Worm (Caenorhabditis elegans) whole organism, L1 larva: ENCODE results near the gene F48E3.9.

Source experiments
- C16A3.4 ChIP-seq: fragments of 150-350 bp; optimal IDR thresholded peaks from 2 replicates; lab custom pipeline; 2014; ENCODE audit warnings: missing biosample characterization, missing genetic modification characterization
- egl-13 ChIP-seq: sonication (generic microtip); optimal IDR thresholded peaks from 2 replicates; lab custom pipeline; 2016; ENCODE audit warnings: missing genotype, missing genetic modification reagents, missing genetic modification characterization, missing compliant biosample characterization
- fkh-10 ChIP-seq: sonication (generic microtip); optimal IDR thresholded peaks from 2 replicates; lab custom pipeline; 2017; ENCODE audit warnings: missing biosample characterization, missing genetic modification reagents, missing genetic modification characterization
- nhr-11 ChIP-seq: fragments of 150-350 bp; optimal IDR thresholded peaks from 2 replicates; lab custom pipeline; 2014; ENCODE audit warnings: missing biosample characterization, missing genetic modification characterization
- nhr-237 ChIP-seq: fragments of 150-350 bp; optimal IDR thresholded peaks from 2 replicates; lab custom pipeline; 2014; ENCODE audit warnings: missing biosample characterization, missing genetic modification characterization
- pqm-1 ChIP-seq: sonication (generic microtip); optimal IDR thresholded peaks from 3 replicates; lab custom pipeline; 2017; ENCODE audit warnings: missing biosample characterization, missing genetic modification characterization
- skn-1 ChIP-seq: fragments of 150-350 bp; optimal IDR thresholded peaks from 2 replicates; lab custom pipeline; 2014; ENCODE audit warnings: missing biosample characterization, missing genetic modification characterization
- unc-62 ChIP-seq: fragments of 150-350 bp; optimal IDR thresholded peaks from 2 replicates; lab custom pipeline; 2014; ENCODE audit warnings: missing biosample characterization, missing genetic modification reagents, missing genetic modification characterization
- zag-1 ChIP-seq: fragments of 150-350 bp; optimal IDR thresholded peaks from 2 replicates; lab custom pipeline; 2014; ENCODE audit warnings: missing biosample characterization, missing genetic modification characterization

DNA sequence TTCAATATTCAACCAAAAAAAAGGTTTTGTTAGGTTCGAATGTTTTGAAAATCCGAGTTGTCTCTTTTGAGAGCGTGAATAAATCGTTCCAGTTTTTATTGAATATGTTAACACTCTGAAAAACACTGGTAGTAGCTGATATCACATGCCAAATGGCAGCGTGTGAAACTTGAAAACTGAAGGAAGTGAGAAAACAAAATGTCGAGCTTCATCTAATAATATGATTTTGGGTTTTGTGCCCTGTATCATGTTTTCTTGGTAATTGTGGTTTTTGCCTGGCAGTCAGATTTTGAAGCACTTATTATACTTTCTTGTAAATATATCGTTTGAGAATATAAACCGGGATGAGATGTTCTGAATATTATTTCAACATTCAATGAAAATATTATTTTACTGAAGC is 22.0 kb downstream of the F48E3.9 start, which contains the start of gene F48E3.6:
- no peak for TF ChIP-seq zag-1 (tag; lab: Kevin White, UChicago)
- TF ChIP-seq C16A3.4, result no peak
- TF ChIP-seq pqm-1 (tag; lab: Kevin White, UChicago), result no peak
- TF ChIP-seq unc-62 (GFP tag; lab: Kevin White, UChicago), result no peak
- TF ChIP-seq fkh-10 (GFP tag; lab: Kevin White, UChicago), result no peak
- TF ChIP-seq nhr-237 (tag; lab: Kevin White, UChicago), result no peak
- TF ChIP-seq egl-13, result no peak
- no peak for TF ChIP-seq skn-1 (tag; lab: Kevin White, UChicago)
- no peak for TF ChIP-seq nhr-11 (tag; lab: Kevin White, UChicago)
